Worm (Caenorhabditis elegans) whole organism, mixed stage, embryonic: ENCODE results near the gene srbc-17.

ENCODE experiments used
- blmp-1 ChIP-seq: fragments of 150-350 bp; optimal IDR thresholded peaks from 2 replicates; lab custom pipeline; 2014; ENCODE audit warnings: missing biosample characterization, missing genetic modification characterization
- ces-1 ChIP-seq: fragments of 150-350 bp; optimal IDR thresholded peaks from 2 replicates; lab custom pipeline; 2014; ENCODE audit warnings: missing biosample characterization, missing genetic modification reagents, missing genetic modification characterization
- ham-2 ChIP-seq: fragments of 200-800 bp; sonication (Bioruptor generic); optimal IDR thresholded peaks from 2 replicates; lab custom pipeline; 2018; ENCODE audit warnings: mild to moderate bottlenecking, missing genetic modification characterization, missing compliant biosample characterization
- lin-13 ChIP-seq: fragments of 150-350 bp; optimal IDR thresholded peaks from 2 replicates; lab custom pipeline; 2014; ENCODE audit warnings: missing biosample characterization, missing genetic modification characterization
- lsy-2 ChIP-seq: fragments of 150-350 bp; optimal IDR thresholded peaks from 2 replicates; lab custom pipeline; 2014; ENCODE audit warnings: missing biosample characterization, missing genetic modification characterization
- mep-1 ChIP-seq: fragments of 150-350 bp; optimal IDR thresholded peaks from 2 replicates; lab custom pipeline; 2017; ENCODE audit warnings: missing biosample characterization, missing genetic modification reagents, missing genetic modification characterization, inconsistent platforms
- nhr-76 ChIP-seq: sonication (generic microtip); optimal IDR thresholded peaks from 2 replicates; lab custom pipeline; 2017; ENCODE audit warnings: missing biosample characterization, missing genetic modification characterization
- pha-4 ChIP-seq: fragments of 150-350 bp; optimal IDR thresholded peaks from 2 replicates; lab custom pipeline; 2018; ENCODE audit warnings: missing biosample characterization, missing genetic modification reagents, missing genetic modification characterization
- snpc-4 ChIP-seq: fragments of 150-350 bp; optimal IDR thresholded peaks from 2 replicates; lab custom pipeline; 2014; ENCODE audit warnings: missing biosample characterization, missing genetic modification characterization
- unc-120 ChIP-seq: sonication (generic microtip); optimal IDR thresholded peaks from 2 replicates; lab custom pipeline; 2017; ENCODE audit warnings: missing genetic modification characterization, missing compliant biosample characterization; ENCODE audit not compliant: poor library complexity, severe bottlenecking
- unc-62 ChIP-seq: fragments of 150-350 bp; optimal IDR thresholded peaks from 2 replicates; lab custom pipeline; 2014; ENCODE audit warnings: missing biosample characterization, missing genetic modification reagents, missing genetic modification characterization
- zip-8 ChIP-seq: fragments of 150-350 bp; optimal IDR thresholded peaks from 2 replicates; lab custom pipeline; 2014; ENCODE audit warnings: missing biosample characterization, missing genetic modification characterization
- ztf-11 ChIP-seq: fragments of 150-350 bp; optimal IDR thresholded peaks from 2 replicates; lab custom pipeline; 2014; ENCODE audit warnings: missing biosample characterization, missing genetic modification characterization

DNA sequence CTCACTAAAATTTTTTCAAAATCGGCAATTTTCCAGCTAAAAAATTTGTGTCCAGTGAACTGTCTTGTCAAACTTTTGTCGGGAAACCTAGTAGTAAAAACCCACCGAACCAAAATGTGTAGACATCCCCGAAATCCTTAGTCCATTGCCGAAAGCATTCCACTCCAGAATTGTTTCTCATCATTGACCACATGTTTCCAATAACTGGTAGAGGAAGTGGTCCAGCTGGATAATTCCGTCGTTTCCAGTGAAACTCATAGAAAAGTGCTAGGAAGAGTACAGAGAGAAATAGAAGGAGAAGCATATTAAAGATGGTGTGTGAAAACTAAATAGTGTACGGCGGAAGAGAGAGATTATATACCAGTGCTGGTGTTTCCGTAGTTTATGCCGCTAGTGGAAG lies 26.6 kb downstream of the srbc-17 start, which contains the start of gene cyp-33C12:
- TF ChIP-seq nhr-76 (no peak), pha-4 (tag; lab: Kevin White, UChicago) (no peak), unc-62 (GFP tag; lab: Kevin White, UChicago) (no peak), zip-8 (tag; lab: Kevin White, UChicago) (no peak), ztf-11 (tag; lab: Kevin White, UChicago) (no peak), blmp-1 (no peak), mep-1 (tag; lab: Kevin White, UChicago) (no peak), snpc-4 (tag; lab: Kevin White, UChicago) (no peak), lin-13 (tag; lab: Kevin White, UChicago) (no peak), ces-1 (GFP tag; lab: Kevin White, UChicago) (no peak), unc-120 (tag; lab: Kevin White, UChicago) (no peak), ham-2 (GFP tag; lab: Kevin White, UChicago) (no peak), lsy-2 (tag; lab: Kevin White, UChicago) (no peak)
